Worm (Caenorhabditis elegans) whole organism, L4 larva: ENCODE data around the gene col-34.
A peak's percentile ranks its signal among the peaks of the same experiment; 100 is the strongest.

Experiments used
- R02D3.7 ChIP-seq: fragments of 150-350 bp; sonication (generic microtip); optimal IDR thresholded peaks from 3 replicates; lab custom pipeline; 2014; ENCODE audit warnings: missing biosample characterization, missing genetic modification characterization
- ama-1 ChIP-seq: fragments of 150-350 bp; optimal IDR thresholded peaks from 2 replicates; lab custom pipeline; 2014; ENCODE audit warnings: inconsistent platforms, mixed read lengths
- cey-2 ChIP-seq: sonication (generic microtip); optimal IDR thresholded peaks from 3 replicates; lab custom pipeline; 2017; ENCODE audit warnings: missing genetic modification characterization, mild to moderate bottlenecking, missing compliant biosample characterization, antibody characterized with exemption, borderline replicate concordance; ENCODE audit not compliant: insufficient read depth
- daf-19 ChIP-seq: fragments of 200-800 bp; sonication (Bioruptor generic); conservative IDR thresholded peaks from 2 replicates; pipeline ENCODE4 v1.3.6; 2022; ENCODE audit warnings: missing genetic modification characterization, missing compliant biosample characterization
- mdl-1 ChIP-seq, 2 experiments: fragments of 150-350 bp in 1 of 2; sonication (generic microtip) in 1 of 2; optimal IDR thresholded peaks; 2 replicates each; lab custom pipeline; 2014 to 2017; ENCODE audit warnings: missing biosample characterization in 2 of 2, missing genetic modification characterization in 2 of 2
- nhr-237 ChIP-seq: sonication (generic microtip); optimal IDR thresholded peaks from 2 replicates; lab custom pipeline; 2017; ENCODE audit warnings: missing biosample characterization, missing genetic modification characterization
- nhr-6 ChIP-seq: fragments of 150-350 bp; optimal IDR thresholded peaks from 2 replicates; lab custom pipeline; 2014; ENCODE audit warnings: missing biosample characterization, missing genetic modification characterization
- nhr-77 ChIP-seq: fragments of 150-350 bp; optimal IDR thresholded peaks from 2 replicates; lab custom pipeline; 2014; ENCODE audit warnings: missing biosample characterization, missing genetic modification characterization
- snpc-4 ChIP-seq: fragments of 150-350 bp; optimal IDR thresholded peaks from 2 replicates; lab custom pipeline; 2014; ENCODE audit warnings: missing biosample characterization, missing genetic modification characterization

DNA sequence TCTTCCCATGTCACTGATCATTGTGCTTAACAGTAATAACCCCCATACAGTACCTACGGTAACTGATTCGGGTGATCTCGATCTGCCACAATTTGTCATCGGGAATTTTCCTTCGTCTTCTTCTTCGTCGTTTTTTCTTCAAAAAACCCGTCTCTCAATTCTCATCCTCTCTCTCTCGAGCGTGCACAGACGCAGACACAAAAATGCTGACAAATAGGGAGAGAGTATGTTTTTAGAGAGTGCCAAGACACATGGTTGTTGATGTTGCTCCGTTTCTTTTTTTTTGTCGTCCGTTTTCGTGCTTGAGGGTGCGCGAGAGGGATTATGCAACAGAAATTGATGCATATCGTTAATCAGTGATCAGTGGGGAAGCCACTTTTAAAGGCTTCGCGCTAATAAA lies 29.1 kb downstream of the col-34 start:
- no peak for TF ChIP-seq cey-2 (tag; lab: Kevin White, UChicago)
- peak; percentile 19 to 90 for TF ChIP-seq mdl-1 (tag; optimal IDR thresholded peaks at IDR 0.05; lab: Kevin White, UChicago)
- no peak for TF ChIP-seq daf-19 (GFP tag; lab: Robert Waterston, UW)
- TF ChIP-seq ama-1 (lab: Kevin White, UChicago): no peak
- no peak for TF ChIP-seq snpc-4 (tag; lab: Kevin White, UChicago)
- TF ChIP-seq R02D3.7 (tag; lab: Kevin White, UChicago): no peak
- TF ChIP-seq nhr-77 (tag; lab: Kevin White, UChicago): no peak
- TF ChIP-seq nhr-237 (tag; lab: Kevin White, UChicago): no peak
- TF ChIP-seq nhr-6 (tag; lab: Kevin White, UChicago): peak; percentile 39
